Worm (Caenorhabditis elegans) whole organism, L3 larva: ENCODE measurements around the gene tofu-7.
A peak's percentile ranks its signal among the peaks of the same experiment; 100 is the strongest.

ENCODE experiments used
- R02D3.7 ChIP-seq: fragments of 150-350 bp; optimal IDR thresholded peaks from 2 replicates; lab custom pipeline; 2014; ENCODE audit warnings: missing biosample characterization, missing genetic modification characterization
- ZK546.5 ChIP-seq: sonication (generic microtip); optimal IDR thresholded peaks from 2 replicates; lab custom pipeline; 2017; ENCODE audit warnings: missing biosample characterization, missing genetic modification characterization
- aly-2 ChIP-seq: fragments of 150-350 bp; optimal IDR thresholded peaks from 2 replicates; lab custom pipeline; 2014; ENCODE audit warnings: missing biosample characterization, missing genetic modification characterization
- ama-1 ChIP-seq: fragments of 150-350 bp; optimal IDR thresholded peaks from 2 replicates; lab custom pipeline; 2018
- ceh-16 ChIP-seq: sonication (generic microtip); optimal IDR thresholded peaks from 2 replicates; lab custom pipeline; 2017; ENCODE audit warnings: missing biosample characterization, missing genetic modification characterization
- ceh-28 ChIP-seq: fragments of 150-350 bp; optimal IDR thresholded peaks from 2 replicates; lab custom pipeline; 2014; ENCODE audit warnings: missing biosample characterization, missing genetic modification reagents, missing genetic modification characterization
- ceh-82 ChIP-seq: fragments of 150-350 bp; optimal IDR thresholded peaks from 2 replicates; lab custom pipeline; 2014; ENCODE audit warnings: missing biosample characterization, missing genetic modification characterization
- ceh-9 ChIP-seq: sonication (generic microtip); optimal IDR thresholded peaks from 2 replicates; lab custom pipeline; 2018; ENCODE audit warnings: missing biosample characterization, missing genetic modification characterization
- daf-12 ChIP-seq: fragments of 150-350 bp; optimal IDR thresholded peaks from 2 replicates; lab custom pipeline; 2014; ENCODE audit warnings: missing biosample characterization, missing genetic modification reagents, missing genetic modification characterization
- egl-27 ChIP-seq: sonication (generic microtip); optimal IDR thresholded peaks from 4 replicates; lab custom pipeline; 2017; ENCODE audit warnings: missing biosample characterization, missing genetic modification reagents, missing genetic modification characterization
- egl-5 ChIP-seq: fragments of 150-350 bp; optimal IDR thresholded peaks from 2 replicates; lab custom pipeline; 2017; ENCODE audit warnings: missing biosample characterization, missing genetic modification reagents, missing genetic modification characterization, inconsistent platforms
- elt-1 ChIP-seq: fragments of 150-350 bp; optimal IDR thresholded peaks from 2 replicates; lab custom pipeline; 2014; ENCODE audit warnings: missing biosample characterization, missing genetic modification characterization
- elt-2 ChIP-seq: sonication (generic microtip); optimal IDR thresholded peaks from 2 replicates; lab custom pipeline; 2016; ENCODE audit warnings: missing genetic modification reagents, mild to moderate bottlenecking, missing genetic modification characterization, missing compliant biosample characterization
- elt-3 ChIP-seq, 3 experiments: fragments of 150-350 bp in 1 of 3; sonication (generic microtip) in 2 of 3; optimal IDR thresholded peaks; 2 replicates in 2 of 3; 4 replicates in 1 of 3; lab custom pipeline; 2014 to 2017; ENCODE audit warnings: missing biosample characterization in 3 of 3, missing genetic modification characterization in 3 of 3
- eor-1 ChIP-seq, 2 experiments: fragments of 150-350 bp; optimal IDR thresholded peaks; 2 replicates each; lab custom pipeline; 2014 to 2018; ENCODE audit warnings: missing biosample characterization in 2 of 2, missing genetic modification characterization in 2 of 2
- fkh-10 ChIP-seq: sonication (generic microtip); optimal IDR thresholded peaks from 2 replicates; lab custom pipeline; 2017; ENCODE audit warnings: missing biosample characterization, missing genetic modification reagents, missing genetic modification characterization
- fkh-2 ChIP-seq: fragments of 150-350 bp; optimal IDR thresholded peaks from 2 replicates; lab custom pipeline; 2014; ENCODE audit warnings: missing biosample characterization, missing genetic modification reagents, missing genetic modification characterization
- fos-1 ChIP-seq: fragments of 150-350 bp; optimal IDR thresholded peaks from 2 replicates; lab custom pipeline; 2014; ENCODE audit warnings: missing biosample characterization, missing genetic modification characterization
- hmg-11 ChIP-seq: sonication (generic microtip); optimal IDR thresholded peaks from 2 replicates; lab custom pipeline; 2016; ENCODE audit warnings: missing genetic modification characterization, missing compliant biosample characterization
- jun-1 ChIP-seq: fragments of 150-350 bp; optimal IDR thresholded peaks from 2 replicates; lab custom pipeline; 2014; ENCODE audit warnings: missing biosample characterization, missing genetic modification reagents, missing genetic modification characterization
- lin-15B ChIP-seq: fragments of 150-350 bp; optimal IDR thresholded peaks from 2 replicates; lab custom pipeline; 2014; ENCODE audit warnings: missing biosample characterization, missing genetic modification characterization
- lin-39 ChIP-seq: fragments of 150-350 bp; optimal IDR thresholded peaks from 2 replicates; lab custom pipeline; 2018; ENCODE audit warnings: missing biosample characterization, missing genetic modification reagents, missing genetic modification characterization
- lsy-12 ChIP-seq: sonication (generic microtip); optimal IDR thresholded peaks from 2 replicates; lab custom pipeline; 2016; ENCODE audit warnings: mild to moderate bottlenecking, missing genetic modification characterization, missing compliant biosample characterization
- mdl-1 ChIP-seq: fragments of 150-350 bp; optimal IDR thresholded peaks from 2 replicates; lab custom pipeline; 2014; ENCODE audit warnings: missing biosample characterization, missing genetic modification characterization
- mml-1 ChIP-seq: fragments of 150-350 bp; sonication (generic microtip); optimal IDR thresholded peaks from 3 replicates; lab custom pipeline; 2014; ENCODE audit warnings: missing biosample characterization, missing genetic modification characterization
- nfya-1 ChIP-seq: sonication (generic microtip); optimal IDR thresholded peaks from 2 replicates; lab custom pipeline; 2017; ENCODE audit warnings: missing genetic modification characterization, mild to moderate bottlenecking, missing compliant biosample characterization, antibody characterized with exemption, moderate library complexity; ENCODE audit not compliant: insufficient read depth
- nhr-11 ChIP-seq: fragments of 150-350 bp; optimal IDR thresholded peaks from 2 replicates; lab custom pipeline; 2014; ENCODE audit warnings: missing biosample characterization, missing genetic modification characterization
- nhr-12 ChIP-seq: fragments of 150-350 bp; optimal IDR thresholded peaks from 2 replicates; lab custom pipeline; 2014; ENCODE audit warnings: missing biosample characterization, missing genetic modification characterization
- nhr-23 ChIP-seq: fragments of 150-350 bp; optimal IDR thresholded peaks from 2 replicates; lab custom pipeline; 2014; ENCODE audit warnings: missing biosample characterization, missing genetic modification reagents, missing genetic modification characterization
- nhr-237 ChIP-seq: fragments of 150-350 bp; optimal IDR thresholded peaks from 2 replicates; lab custom pipeline; 2014; ENCODE audit warnings: missing biosample characterization, missing genetic modification characterization
- nhr-25 ChIP-seq: sonication (generic microtip); optimal IDR thresholded peaks from 2 replicates; lab custom pipeline; 2017; ENCODE audit warnings: missing biosample characterization, missing genetic modification characterization
- nhr-28 ChIP-seq: fragments of 150-350 bp; optimal IDR thresholded peaks from 2 replicates; lab custom pipeline; 2014; ENCODE audit warnings: missing biosample characterization, missing genetic modification characterization
- nhr-43 ChIP-seq: sonication (generic microtip); optimal IDR thresholded peaks from 2 replicates; lab custom pipeline; 2016; ENCODE audit warnings: mild to moderate bottlenecking, missing genetic modification characterization, missing compliant biosample characterization; ENCODE audit not compliant: poor library complexity, severe bottlenecking
- nhr-67 ChIP-seq: fragments of 150-350 bp; optimal IDR thresholded peaks from 2 replicates; lab custom pipeline; 2014; ENCODE audit warnings: missing biosample characterization, missing genetic modification characterization
- nhr-76 ChIP-seq: fragments of 150-350 bp; sonication (generic microtip); optimal IDR thresholded peaks from 5 replicates; lab custom pipeline; 2014; ENCODE audit warnings: missing biosample characterization, missing genetic modification characterization
- nhr-77 ChIP-seq: fragments of 150-350 bp; optimal IDR thresholded peaks from 2 replicates; lab custom pipeline; 2014; ENCODE audit warnings: missing biosample characterization, missing genetic modification characterization
- pha-4 ChIP-seq: fragments of 150-350 bp; optimal IDR thresholded peaks from 2 replicates; lab custom pipeline; 2014; ENCODE audit warnings: missing biosample characterization, missing genetic modification reagents, missing genetic modification characterization
- pqm-1 ChIP-seq: fragments of 150-350 bp; optimal IDR thresholded peaks from 2 replicates; lab custom pipeline; 2017; ENCODE audit warnings: missing biosample characterization, missing genetic modification characterization, inconsistent platforms
- sea-2 ChIP-seq: fragments of 150-350 bp; sonication (generic microtip); optimal IDR thresholded peaks from 4 replicates; lab custom pipeline; 2014; ENCODE audit warnings: missing biosample characterization, missing genetic modification reagents, missing genetic modification characterization
- skn-1 ChIP-seq: fragments of 150-350 bp; optimal IDR thresholded peaks from 2 replicates; lab custom pipeline; 2014; ENCODE audit warnings: missing biosample characterization, missing genetic modification characterization
- snpc-4 ChIP-seq: fragments of 150-350 bp; optimal IDR thresholded peaks from 2 replicates; lab custom pipeline; 2014; ENCODE audit warnings: missing biosample characterization, missing genetic modification characterization
- tbx-2 ChIP-seq: sonication (generic microtip); optimal IDR thresholded peaks from 2 replicates; lab custom pipeline; 2016; ENCODE audit warnings: mild to moderate bottlenecking, missing genetic modification characterization, missing compliant biosample characterization
- unc-39 ChIP-seq: sonication (generic microtip); optimal IDR thresholded peaks from 4 replicates; lab custom pipeline; 2017; ENCODE audit warnings: missing biosample characterization, missing genetic modification characterization
- unc-62 ChIP-seq: fragments of 150-350 bp; sonication (generic microtip); optimal IDR thresholded peaks from 4 replicates; lab custom pipeline; 2014; ENCODE audit warnings: missing biosample characterization, missing genetic modification reagents, missing genetic modification characterization
- zag-1 ChIP-seq: fragments of 150-350 bp; optimal IDR thresholded peaks from 2 replicates; lab custom pipeline; 2014; ENCODE audit warnings: missing biosample characterization, missing genetic modification characterization
- ztf-11 ChIP-seq: fragments of 150-350 bp; optimal IDR thresholded peaks from 2 replicates; lab custom pipeline; 2014; ENCODE audit warnings: missing biosample characterization, missing genetic modification characterization
- ztf-4 ChIP-seq: fragments of 150-350 bp; optimal IDR thresholded peaks from 2 replicates; lab custom pipeline; 2014; ENCODE audit warnings: missing biosample characterization, missing genetic modification characterization

The tofu-7 gene

DNA sequence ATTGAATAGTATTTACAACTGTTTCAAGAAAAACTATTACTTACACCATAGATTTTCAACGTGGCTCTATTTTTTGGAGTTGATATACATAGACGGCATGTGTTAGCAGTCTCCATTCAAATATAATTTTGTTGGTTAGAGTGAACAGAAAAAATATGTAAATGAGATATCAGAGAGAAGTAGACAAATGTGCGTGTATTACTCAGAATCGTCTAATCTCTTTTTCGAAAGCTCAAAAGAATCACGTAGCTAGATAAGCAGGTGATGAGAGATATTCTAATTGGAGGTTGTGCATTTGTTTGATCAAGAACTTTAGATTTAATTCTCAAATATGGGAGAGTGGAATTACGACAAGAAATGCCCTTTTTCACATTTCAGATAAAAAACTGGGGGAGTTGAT, 5.7 kb upstream of the tofu-7 start, which contains the start of gene ZK418.10:
Gene ZK418.10, minus strand, starts transcription at position 148 of the 400 bp plus-strand sequence.
- TF ChIP-seq mml-1 (no peak), ztf-11 (tag; lab: Kevin White, UChicago) (no peak), tbx-2 (no peak), nhr-76 (tag; lab: Kevin White, UChicago) (no peak), unc-62 (GFP tag; lab: Kevin White, UChicago) (no peak), daf-12 (no peak), ceh-9 (no peak), nhr-23 (no peak)
- TF ChIP-seq, all 47 proteins: peak for 0

DNA sequence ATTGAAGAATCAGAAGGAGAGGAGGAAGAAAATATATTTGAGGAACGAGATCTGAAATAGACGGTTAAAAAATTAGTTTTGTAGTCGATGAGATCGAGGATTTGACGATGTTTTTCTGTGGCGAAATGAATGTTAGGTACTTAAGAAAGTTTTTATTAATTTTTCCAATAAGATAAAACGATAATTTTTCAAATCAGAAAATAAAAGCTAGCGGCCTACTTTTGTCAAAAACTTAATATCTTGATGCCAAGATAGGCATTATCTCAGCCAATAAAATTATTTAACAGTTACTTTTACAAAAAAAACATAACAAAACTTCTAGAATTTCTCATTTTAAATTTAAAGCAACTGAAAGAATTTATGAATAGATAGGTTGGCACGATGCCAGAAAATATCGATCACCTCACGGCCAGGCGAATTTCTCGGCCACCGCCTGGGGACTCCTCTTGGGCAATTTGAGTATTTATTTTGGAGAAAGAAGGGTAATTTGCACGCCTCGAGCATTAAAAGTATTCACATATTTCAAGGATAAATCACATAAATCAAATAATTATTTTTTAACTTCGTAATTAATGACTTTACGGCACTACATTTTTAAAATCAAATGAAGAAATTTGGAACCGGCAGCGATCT, 3.0 kb upstream of the tofu-7 start, which contains the start of gene fubl-2:
Gene fubl-2, minus strand, starts transcription at position 51 of the 633 bp plus-strand sequence.
- TF ChIP-seq lin-39 (tag; lab: Kevin White, UChicago) (peak; percentile 72), ama-1 (lab: Kevin White, UChicago) (no peak), zag-1 (tag; lab: Kevin White, UChicago) (no peak), pha-4 (tag; lab: Kevin White, UChicago) (peak; percentile 71), pqm-1 (tag; lab: Kevin White, UChicago) (peak; percentile 24), nhr-67 (tag; lab: Kevin White, UChicago) (no peak), mdl-1 (tag; lab: Kevin White, UChicago) (no peak), nhr-77 (tag; lab: Kevin White, UChicago) (no peak), unc-39 (tag; lab: Kevin White, UChicago) (no peak), nfya-1 (tag; lab: Kevin White, UChicago) (peak; percentile 68), lin-15B (tag; lab: Kevin White, UChicago) (peak; percentile 82), sea-2 (GFP tag; lab: Kevin White, UChicago) (no peak), tbx-2 (no peak), fkh-2 (tag; lab: Kevin White, UChicago) (no peak), nhr-76 (tag; lab: Kevin White, UChicago) (no peak), ZK546.5 (tag; lab: Kevin White, UChicago) (no peak), nhr-11 (no peak), nhr-237 (tag; lab: Kevin White, UChicago) (no peak), hmg-11 (tag; lab: Kevin White, UChicago) (no peak), ceh-82 (tag; lab: Kevin White, UChicago) (no peak), snpc-4 (tag; lab: Kevin White, UChicago) (peak; percentile 58), daf-12 (no peak), elt-3 (tag; optimal IDR thresholded peaks at IDR 0.05; lab: Kevin White, UChicago) (no peak), fos-1 (tag; lab: Kevin White, UChicago) (no peak), eor-1 (tag; optimal IDR thresholded peaks at IDR 0.05; lab: Kevin White, UChicago) (no peak), nhr-23 (no peak), lsy-12 (tag; lab: Kevin White, UChicago) (no peak), aly-2 (tag; lab: Kevin White, UChicago) (no peak), R02D3.7 (tag; lab: Kevin White, UChicago) (peak; percentile 44), nhr-25 (tag; lab: Kevin White, UChicago) (peak; percentile 41), mml-1 (no peak), nhr-28 (tag; lab: Kevin White, UChicago) (no peak), ztf-11 (tag; lab: Kevin White, UChicago) (no peak), elt-1 (no peak), nhr-12 (tag; lab: Kevin White, UChicago) (no peak), egl-27 (tag; lab: Kevin White, UChicago) (no peak), elt-2 (tag; lab: Kevin White, UChicago) (peak; percentile 35), unc-62 (GFP tag; lab: Kevin White, UChicago) (no peak), skn-1 (no peak), ztf-4 (tag; lab: Kevin White, UChicago) (no peak), ceh-28 (peak; percentile 73), nhr-43 (peak; percentile 83), ceh-9 (no peak), fkh-10 (GFP tag; lab: Kevin White, UChicago) (no peak), jun-1 (tag; lab: Kevin White, UChicago) (no peak), ceh-16 (tag; lab: Kevin White, UChicago) (no peak), egl-5 (tag; lab: Kevin White, UChicago) (no peak)
